Worm (Caenorhabditis elegans) whole organism, L3 larva: ENCODE measurements around the gene nhr-196.
"Not testable (repeated sequence)": the region's sequence is repeated elsewhere in the genome, so short reads cannot be mapped to it uniquely, and the experiment has no call there.

Source experiments
- R02D3.7 ChIP-seq: fragments of 150-350 bp; optimal IDR thresholded peaks from 2 replicates; lab custom pipeline; 2014; ENCODE audit warnings: missing biosample characterization, missing genetic modification characterization
- aly-2 ChIP-seq: fragments of 150-350 bp; optimal IDR thresholded peaks from 2 replicates; lab custom pipeline; 2014; ENCODE audit warnings: missing biosample characterization, missing genetic modification characterization
- ceh-16 ChIP-seq: sonication (generic microtip); optimal IDR thresholded peaks from 2 replicates; lab custom pipeline; 2017; ENCODE audit warnings: missing biosample characterization, missing genetic modification characterization
- ceh-28 ChIP-seq: fragments of 150-350 bp; optimal IDR thresholded peaks from 2 replicates; lab custom pipeline; 2014; ENCODE audit warnings: missing biosample characterization, missing genetic modification reagents, missing genetic modification characterization
- ceh-82 ChIP-seq: fragments of 150-350 bp; optimal IDR thresholded peaks from 2 replicates; lab custom pipeline; 2014; ENCODE audit warnings: missing biosample characterization, missing genetic modification characterization
- daf-12 ChIP-seq: fragments of 150-350 bp; optimal IDR thresholded peaks from 2 replicates; lab custom pipeline; 2014; ENCODE audit warnings: missing biosample characterization, missing genetic modification reagents, missing genetic modification characterization
- egl-27 ChIP-seq: sonication (generic microtip); optimal IDR thresholded peaks from 4 replicates; lab custom pipeline; 2017; ENCODE audit warnings: missing biosample characterization, missing genetic modification reagents, missing genetic modification characterization
- egl-5 ChIP-seq: fragments of 150-350 bp; optimal IDR thresholded peaks from 2 replicates; lab custom pipeline; 2017; ENCODE audit warnings: missing biosample characterization, missing genetic modification reagents, missing genetic modification characterization, inconsistent platforms
- elt-1 ChIP-seq: fragments of 150-350 bp; optimal IDR thresholded peaks from 2 replicates; lab custom pipeline; 2014; ENCODE audit warnings: missing biosample characterization, missing genetic modification characterization
- elt-2 ChIP-seq: sonication (generic microtip); optimal IDR thresholded peaks from 2 replicates; lab custom pipeline; 2016; ENCODE audit warnings: missing genetic modification reagents, mild to moderate bottlenecking, missing genetic modification characterization, missing compliant biosample characterization
- elt-3 ChIP-seq, 3 experiments: fragments of 150-350 bp in 1 of 3; sonication (generic microtip) in 2 of 3; optimal IDR thresholded peaks; 2 replicates in 2 of 3; 4 replicates in 1 of 3; lab custom pipeline; 2014 to 2017; ENCODE audit warnings: missing biosample characterization in 3 of 3, missing genetic modification characterization in 3 of 3
- eor-1 ChIP-seq, 2 experiments: fragments of 150-350 bp; optimal IDR thresholded peaks; 2 replicates each; lab custom pipeline; 2014 to 2018; ENCODE audit warnings: missing biosample characterization in 2 of 2, missing genetic modification characterization in 2 of 2
- fkh-10 ChIP-seq: sonication (generic microtip); optimal IDR thresholded peaks from 2 replicates; lab custom pipeline; 2017; ENCODE audit warnings: missing biosample characterization, missing genetic modification reagents, missing genetic modification characterization
- fkh-2 ChIP-seq: fragments of 150-350 bp; optimal IDR thresholded peaks from 2 replicates; lab custom pipeline; 2014; ENCODE audit warnings: missing biosample characterization, missing genetic modification reagents, missing genetic modification characterization
- fos-1 ChIP-seq: fragments of 150-350 bp; optimal IDR thresholded peaks from 2 replicates; lab custom pipeline; 2014; ENCODE audit warnings: missing biosample characterization, missing genetic modification characterization
- hmg-11 ChIP-seq: sonication (generic microtip); optimal IDR thresholded peaks from 2 replicates; lab custom pipeline; 2016; ENCODE audit warnings: missing genetic modification characterization, missing compliant biosample characterization
- jun-1 ChIP-seq: fragments of 150-350 bp; optimal IDR thresholded peaks from 2 replicates; lab custom pipeline; 2014; ENCODE audit warnings: missing biosample characterization, missing genetic modification reagents, missing genetic modification characterization
- lin-15B ChIP-seq: fragments of 150-350 bp; optimal IDR thresholded peaks from 2 replicates; lab custom pipeline; 2014; ENCODE audit warnings: missing biosample characterization, missing genetic modification characterization
- mdl-1 ChIP-seq: fragments of 150-350 bp; optimal IDR thresholded peaks from 2 replicates; lab custom pipeline; 2014; ENCODE audit warnings: missing biosample characterization, missing genetic modification characterization
- mml-1 ChIP-seq: fragments of 150-350 bp; sonication (generic microtip); optimal IDR thresholded peaks from 3 replicates; lab custom pipeline; 2014; ENCODE audit warnings: missing biosample characterization, missing genetic modification characterization
- nfya-1 ChIP-seq: sonication (generic microtip); optimal IDR thresholded peaks from 2 replicates; lab custom pipeline; 2017; ENCODE audit warnings: missing genetic modification characterization, mild to moderate bottlenecking, missing compliant biosample characterization, antibody characterized with exemption, moderate library complexity; ENCODE audit not compliant: insufficient read depth
- nhr-11 ChIP-seq: fragments of 150-350 bp; optimal IDR thresholded peaks from 2 replicates; lab custom pipeline; 2014; ENCODE audit warnings: missing biosample characterization, missing genetic modification characterization
- nhr-23 ChIP-seq: fragments of 150-350 bp; optimal IDR thresholded peaks from 2 replicates; lab custom pipeline; 2014; ENCODE audit warnings: missing biosample characterization, missing genetic modification reagents, missing genetic modification characterization
- nhr-237 ChIP-seq: fragments of 150-350 bp; optimal IDR thresholded peaks from 2 replicates; lab custom pipeline; 2014; ENCODE audit warnings: missing biosample characterization, missing genetic modification characterization
- nhr-25 ChIP-seq: sonication (generic microtip); optimal IDR thresholded peaks from 2 replicates; lab custom pipeline; 2017; ENCODE audit warnings: missing biosample characterization, missing genetic modification characterization
- nhr-28 ChIP-seq: fragments of 150-350 bp; optimal IDR thresholded peaks from 2 replicates; lab custom pipeline; 2014; ENCODE audit warnings: missing biosample characterization, missing genetic modification characterization
- nhr-43 ChIP-seq: sonication (generic microtip); optimal IDR thresholded peaks from 2 replicates; lab custom pipeline; 2016; ENCODE audit warnings: mild to moderate bottlenecking, missing genetic modification characterization, missing compliant biosample characterization; ENCODE audit not compliant: poor library complexity, severe bottlenecking
- nhr-76 ChIP-seq: fragments of 150-350 bp; sonication (generic microtip); optimal IDR thresholded peaks from 5 replicates; lab custom pipeline; 2014; ENCODE audit warnings: missing biosample characterization, missing genetic modification characterization
- nhr-77 ChIP-seq: fragments of 150-350 bp; optimal IDR thresholded peaks from 2 replicates; lab custom pipeline; 2014; ENCODE audit warnings: missing biosample characterization, missing genetic modification characterization
- pha-4 ChIP-seq: fragments of 150-350 bp; optimal IDR thresholded peaks from 2 replicates; lab custom pipeline; 2014; ENCODE audit warnings: missing biosample characterization, missing genetic modification reagents, missing genetic modification characterization
- pqm-1 ChIP-seq: fragments of 150-350 bp; optimal IDR thresholded peaks from 2 replicates; lab custom pipeline; 2017; ENCODE audit warnings: missing biosample characterization, missing genetic modification characterization, inconsistent platforms
- sea-2 ChIP-seq: fragments of 150-350 bp; sonication (generic microtip); optimal IDR thresholded peaks from 4 replicates; lab custom pipeline; 2014; ENCODE audit warnings: missing biosample characterization, missing genetic modification reagents, missing genetic modification characterization
- skn-1 ChIP-seq: fragments of 150-350 bp; optimal IDR thresholded peaks from 2 replicates; lab custom pipeline; 2014; ENCODE audit warnings: missing biosample characterization, missing genetic modification characterization
- snpc-4 ChIP-seq: fragments of 150-350 bp; optimal IDR thresholded peaks from 2 replicates; lab custom pipeline; 2014; ENCODE audit warnings: missing biosample characterization, missing genetic modification characterization
- unc-39 ChIP-seq: sonication (generic microtip); optimal IDR thresholded peaks from 4 replicates; lab custom pipeline; 2017; ENCODE audit warnings: missing biosample characterization, missing genetic modification characterization
- unc-62 ChIP-seq: fragments of 150-350 bp; sonication (generic microtip); optimal IDR thresholded peaks from 4 replicates; lab custom pipeline; 2014; ENCODE audit warnings: missing biosample characterization, missing genetic modification reagents, missing genetic modification characterization
- zag-1 ChIP-seq: fragments of 150-350 bp; optimal IDR thresholded peaks from 2 replicates; lab custom pipeline; 2014; ENCODE audit warnings: missing biosample characterization, missing genetic modification characterization
- ztf-4 ChIP-seq: fragments of 150-350 bp; optimal IDR thresholded peaks from 2 replicates; lab custom pipeline; 2014; ENCODE audit warnings: missing biosample characterization, missing genetic modification characterization

The nhr-196 gene

ce11 chrV:15670139-15670538 lies 15.4 kb upstream of the nhr-196 start, which contains the start of gene K06B4.15:
K06B4.15 (plus strand) TSS chrV:15670439.
- TF ChIP-seq nfya-1 (tag; lab: Kevin White, UChicago); R02D3.7 (tag; lab: Kevin White, UChicago); elt-3 (tag; optimal IDR thresholded peaks at IDR 0.05; lab: Kevin White, UChicago): not testable (repeated sequence)

- no peak for TF ChIP-seq pha-4 (tag; lab: Kevin White, UChicago)
- TF ChIP-seq ceh-28 (tag; lab: Kevin White, UChicago), result no peak
- no peak for TF ChIP-seq ceh-16 (tag; lab: Kevin White, UChicago)
- no peak for TF ChIP-seq pqm-1 (tag; lab: Kevin White, UChicago)
- no peak for TF ChIP-seq skn-1 (tag; lab: Kevin White, UChicago)
- TF ChIP-seq elt-2 (tag; lab: Kevin White, UChicago), result no peak
- no peak for TF ChIP-seq daf-12
- TF ChIP-seq egl-27, result no peak
- no peak for TF ChIP-seq nhr-43 (tag; lab: Kevin White, UChicago)
- TF ChIP-seq ceh-82, result no peak
- TF ChIP-seq zag-1 (tag; lab: Kevin White, UChicago), result no peak
- TF ChIP-seq hmg-11 (tag; lab: Kevin White, UChicago), result no peak
- TF ChIP-seq R02D3.7 (tag; lab: Kevin White, UChicago), result no peak
- TF ChIP-seq aly-2 (tag; lab: Kevin White, UChicago), result no peak
- TF ChIP-seq fkh-2 (tag; lab: Kevin White, UChicago), result no peak
- no peak for TF ChIP-seq fos-1
- no peak for TF ChIP-seq mdl-1 (tag; lab: Kevin White, UChicago)
Measured at ce11 chrV:15673707-15674106, 11.8 kb upstream of the nhr-196 start, which contains the start of gene nhr-51. nhr-51 (plus strand) TSS chrV:15674007.

ce11 chrV:15674899-15675298 lies 10.6 kb upstream of the nhr-196 start:
- TF ChIP-seq nhr-77 (tag; lab: Kevin White, UChicago) (no peak), nhr-43 (tag; lab: Kevin White, UChicago) (no peak), aly-2 (tag; lab: Kevin White, UChicago) (no peak), fkh-10 (no peak), ceh-28 (tag; lab: Kevin White, UChicago) (no peak), mdl-1 (tag; lab: Kevin White, UChicago) (no peak), nhr-11 (tag; lab: Kevin White, UChicago) (no peak), pqm-1 (tag; lab: Kevin White, UChicago) (no peak), eor-1 (tag; optimal IDR thresholded peaks at IDR 0.05; lab: Kevin White, UChicago) (no peak), unc-62 (GFP tag; lab: Kevin White, UChicago) (no peak), jun-1 (tag; lab: Kevin White, UChicago) (no peak), lin-15B (tag; lab: Kevin White, UChicago) (no peak)

ce11 chrV:15677222-15677621 lies 8.3 kb upstream of the nhr-196 start, which contains the start of gene nhr-52:
nhr-52 (plus strand) TSS chrV:15677522.
- TF ChIP-seq nhr-77 (tag; lab: Kevin White, UChicago), result no peak
- TF ChIP-seq nhr-23 (tag; lab: Kevin White, UChicago), result no peak
- TF ChIP-seq aly-2 (tag; lab: Kevin White, UChicago), result no peak
- no peak for TF ChIP-seq nhr-28 (tag; lab: Kevin White, UChicago)
- TF ChIP-seq nhr-25, result no peak
- TF ChIP-seq nhr-76 (tag; lab: Kevin White, UChicago), result no peak
- no peak for TF ChIP-seq sea-2 (GFP tag; lab: Kevin White, UChicago)
- no peak for TF ChIP-seq ceh-16 (tag; lab: Kevin White, UChicago)
- TF ChIP-seq pqm-1 (tag; lab: Kevin White, UChicago), result no peak
- TF ChIP-seq jun-1 (tag; lab: Kevin White, UChicago), result no peak
- no peak for TF ChIP-seq daf-12

- TF ChIP-seq mml-1 (tag; lab: Kevin White, UChicago), result no peak
- TF ChIP-seq nhr-77 (tag; lab: Kevin White, UChicago), result no peak
- no peak for TF ChIP-seq elt-1
- TF ChIP-seq egl-5, result no peak
- no peak for TF ChIP-seq daf-12
- no peak for TF ChIP-seq unc-39 (tag; lab: Kevin White, UChicago)
- TF ChIP-seq snpc-4 (tag; lab: Kevin White, UChicago), result no peak
- TF ChIP-seq lin-15B (tag; lab: Kevin White, UChicago), result no peak
- no peak for TF ChIP-seq nhr-237 (tag; lab: Kevin White, UChicago)
- TF ChIP-seq nhr-43 (tag; lab: Kevin White, UChicago), result no peak
- TF ChIP-seq pqm-1 (tag; lab: Kevin White, UChicago), result no peak
- no peak for TF ChIP-seq ceh-16 (tag; lab: Kevin White, UChicago)
- no peak for TF ChIP-seq ztf-4
- no peak for TF ChIP-seq nhr-76 (tag; lab: Kevin White, UChicago)
- TF ChIP-seq jun-1 (tag; lab: Kevin White, UChicago), result no peak
- TF ChIP-seq elt-2 (tag; lab: Kevin White, UChicago), result no peak
- no peak for TF ChIP-seq fkh-10
- TF ChIP-seq elt-3 (tag; optimal IDR thresholded peaks at IDR 0.05; lab: Kevin White, UChicago), result no peak
Measured at ce11 chrV:15687660-15688059, 2.1 kb downstream of the nhr-196 start, which contains the start of gene nhr-197. nhr-197 (plus strand) TSS chrV:15687960.
